Worm (Caenorhabditis elegans) whole organism, mixed stage, embryonic: ENCODE data around the gene pqn-15.
A peak's percentile ranks its signal among the peaks of the same experiment; 100 is the strongest.

Source experiments
- M03D4.4 ChIP-seq: sonication (generic microtip); optimal IDR thresholded peaks from 2 replicates; lab custom pipeline; 2017; ENCODE audit warnings: mild to moderate bottlenecking, missing genetic modification characterization, missing compliant biosample characterization
- bed-3 ChIP-seq: fragments of 200-800 bp; sonication (Bioruptor generic); optimal IDR thresholded peaks from 3 replicates; lab custom pipeline; 2018; ENCODE audit warnings: mild to moderate bottlenecking, missing genetic modification characterization, moderate library complexity, missing compliant biosample characterization
- blmp-1 ChIP-seq: fragments of 150-350 bp; optimal IDR thresholded peaks from 2 replicates; lab custom pipeline; 2014; ENCODE audit warnings: missing biosample characterization, missing genetic modification characterization
- ceh-39 ChIP-seq: fragments of 150-350 bp; optimal IDR thresholded peaks from 2 replicates; lab custom pipeline; 2014; ENCODE audit warnings: missing biosample characterization, missing genetic modification characterization
- ceh-43 ChIP-seq: fragments of 200-800 bp; sonication (Bioruptor generic); optimal IDR thresholded peaks from 2 replicates; lab custom pipeline; 2018; ENCODE audit warnings: mild to moderate bottlenecking, missing genetic modification characterization, moderate library complexity, missing compliant biosample characterization
- ceh-83 ChIP-seq: fragments of 200-800 bp; sonication (Bioruptor generic); optimal IDR thresholded peaks from 2 replicates; lab custom pipeline; 2018; ENCODE audit warnings: mild to moderate bottlenecking, missing genetic modification characterization, missing compliant biosample characterization
- ces-1 ChIP-seq: fragments of 150-350 bp; optimal IDR thresholded peaks from 2 replicates; lab custom pipeline; 2014; ENCODE audit warnings: missing biosample characterization, missing genetic modification reagents, missing genetic modification characterization
- cnd-1 ChIP-seq: fragments of 200-800 bp; sonication (Bioruptor generic); optimal IDR thresholded peaks from 2 replicates; lab custom pipeline; 2018; ENCODE audit warnings: mild to moderate bottlenecking, missing genetic modification characterization, missing compliant biosample characterization
- drap-1 ChIP-seq: fragments of 200-800 bp; sonication (Bioruptor generic); optimal IDR thresholded peaks from 3 replicates; lab custom pipeline; 2018; ENCODE audit warnings: mild to moderate bottlenecking, missing genetic modification characterization, missing compliant biosample characterization
- elt-1 ChIP-seq: sonication (generic microtip); optimal IDR thresholded peaks from 2 replicates; lab custom pipeline; 2017; ENCODE audit warnings: missing genetic modification characterization, mild to moderate bottlenecking, missing compliant biosample characterization, antibody characterized with exemption, moderate library complexity, borderline replicate concordance; ENCODE audit not compliant: insufficient read depth
- elt-3 ChIP-seq: fragments of 150-350 bp; optimal IDR thresholded peaks from 2 replicates; lab custom pipeline; 2014; ENCODE audit warnings: missing biosample characterization, missing genetic modification characterization
- flh-1 ChIP-seq: fragments of 200-800 bp; sonication (Bioruptor generic); optimal IDR thresholded peaks from 2 replicates; lab custom pipeline; 2018; ENCODE audit warnings: mild to moderate bottlenecking, missing genetic modification characterization, moderate library complexity, missing compliant biosample characterization
- ham-2 ChIP-seq: fragments of 200-800 bp; sonication (Bioruptor generic); optimal IDR thresholded peaks from 2 replicates; lab custom pipeline; 2018; ENCODE audit warnings: mild to moderate bottlenecking, missing genetic modification characterization, missing compliant biosample characterization
- hlh-1 ChIP-seq: fragments of 150-350 bp; optimal IDR thresholded peaks from 2 replicates; lab custom pipeline; 2014; ENCODE audit warnings: missing biosample characterization, missing genetic modification reagents, missing genetic modification characterization
- lin-13 ChIP-seq: fragments of 150-350 bp; optimal IDR thresholded peaks from 2 replicates; lab custom pipeline; 2014; ENCODE audit warnings: missing biosample characterization, missing genetic modification characterization
- lin-32 ChIP-seq: fragments of 200-800 bp; sonication (Bioruptor generic); optimal IDR thresholded peaks from 2 replicates; lab custom pipeline; 2018; ENCODE audit warnings: mild to moderate bottlenecking, missing genetic modification characterization, missing compliant biosample characterization
- lsy-2 ChIP-seq: fragments of 150-350 bp; optimal IDR thresholded peaks from 2 replicates; lab custom pipeline; 2014; ENCODE audit warnings: missing biosample characterization, missing genetic modification characterization
- mab-5 ChIP-seq: fragments of 150-350 bp; optimal IDR thresholded peaks from 2 replicates; lab custom pipeline; 2014; ENCODE audit warnings: missing biosample characterization, missing genetic modification characterization
- mep-1 ChIP-seq: fragments of 150-350 bp; optimal IDR thresholded peaks from 2 replicates; lab custom pipeline; 2017; ENCODE audit warnings: missing biosample characterization, missing genetic modification reagents, missing genetic modification characterization, inconsistent platforms
- mls-2 ChIP-seq: sonication (generic microtip); optimal IDR thresholded peaks from 2 replicates; lab custom pipeline; 2016; ENCODE audit warnings: mild to moderate bottlenecking, missing genetic modification characterization, moderate library complexity, missing compliant biosample characterization
- nhr-12 ChIP-seq: fragments of 150-350 bp; optimal IDR thresholded peaks from 2 replicates; lab custom pipeline; 2014; ENCODE audit warnings: missing biosample characterization, missing genetic modification characterization
- nhr-2 ChIP-seq: fragments of 150-350 bp; optimal IDR thresholded peaks from 2 replicates; lab custom pipeline; 2014; ENCODE audit warnings: missing biosample characterization, missing genetic modification characterization
- nhr-237 ChIP-seq: fragments of 150-350 bp; optimal IDR thresholded peaks from 2 replicates; lab custom pipeline; 2014; ENCODE audit warnings: missing biosample characterization, missing genetic modification characterization
- nhr-28 ChIP-seq: fragments of 150-350 bp; optimal IDR thresholded peaks from 2 replicates; lab custom pipeline; 2014; ENCODE audit warnings: missing biosample characterization, missing genetic modification characterization
- nhr-76 ChIP-seq: sonication (generic microtip); optimal IDR thresholded peaks from 2 replicates; lab custom pipeline; 2017; ENCODE audit warnings: missing biosample characterization, missing genetic modification characterization
- pha-4 ChIP-seq: fragments of 150-350 bp; optimal IDR thresholded peaks from 2 replicates; lab custom pipeline; 2018; ENCODE audit warnings: missing biosample characterization, missing genetic modification reagents, missing genetic modification characterization
- sem-2 ChIP-seq: fragments of 200-800 bp; sonication (Bioruptor generic); optimal IDR thresholded peaks from 2 replicates; lab custom pipeline; 2018; ENCODE audit warnings: mild to moderate bottlenecking, missing genetic modification characterization, missing compliant biosample characterization
- snpc-4 ChIP-seq: fragments of 150-350 bp; optimal IDR thresholded peaks from 2 replicates; lab custom pipeline; 2014; ENCODE audit warnings: missing biosample characterization, missing genetic modification characterization
- sptf-1 ChIP-seq: sonication (generic microtip); optimal IDR thresholded peaks from 2 replicates; lab custom pipeline; 2017; ENCODE audit warnings: mild to moderate bottlenecking, missing genetic modification characterization, moderate library complexity, missing compliant biosample characterization
- tbx-8 ChIP-seq: fragments of 200-800 bp; sonication (Bioruptor generic); optimal IDR thresholded peaks from 2 replicates; lab custom pipeline; 2018; ENCODE audit warnings: mild to moderate bottlenecking, missing genetic modification characterization, moderate library complexity, missing compliant biosample characterization
- unc-120 ChIP-seq: sonication (generic microtip); optimal IDR thresholded peaks from 2 replicates; lab custom pipeline; 2017; ENCODE audit warnings: missing genetic modification characterization, missing compliant biosample characterization; ENCODE audit not compliant: poor library complexity, severe bottlenecking
- unc-39 ChIP-seq: fragments of 150-350 bp; optimal IDR thresholded peaks from 2 replicates; lab custom pipeline; 2014; ENCODE audit warnings: missing biosample characterization, missing genetic modification characterization
- unc-62 ChIP-seq: fragments of 150-350 bp; optimal IDR thresholded peaks from 2 replicates; lab custom pipeline; 2014; ENCODE audit warnings: missing biosample characterization, missing genetic modification reagents, missing genetic modification characterization
- zip-8 ChIP-seq: fragments of 150-350 bp; optimal IDR thresholded peaks from 2 replicates; lab custom pipeline; 2014; ENCODE audit warnings: missing biosample characterization, missing genetic modification characterization
- ztf-11 ChIP-seq: fragments of 150-350 bp; optimal IDR thresholded peaks from 2 replicates; lab custom pipeline; 2014; ENCODE audit warnings: missing biosample characterization, missing genetic modification characterization

pqn-15 gene

DNA sequence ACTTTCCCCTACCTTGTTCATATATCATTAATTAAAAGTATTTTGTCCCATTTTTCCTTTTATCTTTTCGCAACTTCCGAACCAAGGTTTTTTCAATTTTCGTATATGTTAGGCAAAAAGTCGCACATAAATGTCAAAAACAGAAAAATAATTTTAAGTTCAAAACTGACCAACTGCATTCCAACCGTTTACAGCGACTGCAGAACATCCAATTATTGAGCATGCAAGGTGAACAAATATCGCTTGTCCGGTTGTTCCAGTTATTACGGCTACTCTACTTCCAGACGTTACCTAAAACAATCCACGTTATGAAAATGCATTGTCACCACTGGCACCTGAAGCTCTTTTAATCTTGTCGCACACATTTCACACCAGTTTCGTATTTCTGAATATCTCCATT is 33.1 kb downstream of the pqn-15 start, which contains the start of gene C52B9.10:
TSS of gene C52B9.10 (plus strand) at position 301 of the 400 bp plus-strand sequence.
- TF ChIP-seq pha-4 (tag; lab: Kevin White, UChicago) (no peak), ceh-83 (GFP tag; lab: Kevin White, UChicago) (no peak), hlh-1 (tag; lab: Kevin White, UChicago) (no peak), nhr-28 (tag; lab: Kevin White, UChicago) (no peak), sem-2 (GFP tag; lab: Kevin White, UChicago) (no peak), ham-2 (GFP tag; lab: Kevin White, UChicago) (no peak), snpc-4 (no peak), ztf-11 (tag; lab: Kevin White, UChicago) (no peak), lsy-2 (tag; lab: Kevin White, UChicago) (no peak), unc-62 (no peak), ceh-43 (GFP tag; lab: Kevin White, UChicago) (no peak)

- TF ChIP-seq sem-2 (GFP tag; lab: Kevin White, UChicago), result no peak
Observed at ce11 chrX:4268396-4268795, 38.4 kb downstream of the pqn-15 start.

ce11 chrX:4266178-4266931 is 40.4 kb downstream of the pqn-15 start:
- TF ChIP-seq ceh-83 (GFP tag; lab: Kevin White, UChicago), result no peak
- TF ChIP-seq sptf-1 (tag; lab: Kevin White, UChicago), result no peak
- TF ChIP-seq lsy-2 (tag; lab: Kevin White, UChicago), result no peak
- no peak for TF ChIP-seq nhr-12 (tag; lab: Kevin White, UChicago)
- TF ChIP-seq unc-62, result peak; percentile 75
- no peak for TF ChIP-seq mep-1
- no peak for TF ChIP-seq unc-120 (tag; lab: Kevin White, UChicago)
- TF ChIP-seq flh-1 (GFP tag; lab: Kevin White, UChicago), result no peak
- TF ChIP-seq lin-32 (GFP tag; lab: Kevin White, UChicago), result no peak
- no peak for TF ChIP-seq unc-39
- peak; percentile 72 for TF ChIP-seq mab-5 (tag; lab: Kevin White, UChicago)
- TF ChIP-seq cnd-1 (tag; lab: Kevin White, UChicago), result no peak
- TF ChIP-seq hlh-1 (tag; lab: Kevin White, UChicago), result peak; percentile 64
- no peak for TF ChIP-seq sem-2 (GFP tag; lab: Kevin White, UChicago)
- TF ChIP-seq elt-3 (tag; lab: Kevin White, UChicago), result no peak
- TF ChIP-seq nhr-28 (tag; lab: Kevin White, UChicago), result no peak
- TF ChIP-seq M03D4.4 (tag; lab: Kevin White, UChicago), result no peak
- TF ChIP-seq drap-1 (GFP tag; lab: Kevin White, UChicago), result no peak
- no peak for TF ChIP-seq bed-3 (GFP tag; lab: Kevin White, UChicago)
- no peak for TF ChIP-seq snpc-4
- TF ChIP-seq elt-1 (tag; lab: Kevin White, UChicago), result no peak
- TF ChIP-seq lin-13 (tag; lab: Kevin White, UChicago), result no peak
- TF ChIP-seq mls-2 (tag; lab: Kevin White, UChicago), result no peak
- no peak for TF ChIP-seq ceh-39 (tag; lab: Kevin White, UChicago)
- TF ChIP-seq nhr-237 (tag; lab: Kevin White, UChicago), result no peak
- TF ChIP-seq ham-2 (GFP tag; lab: Kevin White, UChicago), result no peak

ce11 chrX:4265283-4265907 is 41.4 kb downstream of the pqn-15 start, which contains the start of gene coel-1:
coel-1 (plus strand) TSS chrX:4265663.
- TF ChIP-seq cnd-1 (tag; lab: Kevin White, UChicago) (peak; percentile 8), hlh-1 (tag; lab: Kevin White, UChicago) (peak; percentile 72), mep-1 (no peak), unc-39 (no peak), sptf-1 (tag; lab: Kevin White, UChicago) (peak; percentile 31), nhr-12 (tag; lab: Kevin White, UChicago) (no peak), unc-62 (peak; percentile 67), ztf-11 (tag; lab: Kevin White, UChicago) (no peak), drap-1 (GFP tag; lab: Kevin White, UChicago) (peak; percentile 16), elt-3 (tag; lab: Kevin White, UChicago) (no peak), mab-5 (tag; lab: Kevin White, UChicago) (no peak), nhr-28 (tag; lab: Kevin White, UChicago) (no peak), bed-3 (GFP tag; lab: Kevin White, UChicago) (no peak), tbx-8 (GFP tag; lab: Kevin White, UChicago) (no peak), flh-1 (GFP tag; lab: Kevin White, UChicago) (no peak), ceh-83 (GFP tag; lab: Kevin White, UChicago) (no peak), nhr-76 (tag; lab: Kevin White, UChicago) (no peak), blmp-1 (tag; lab: Kevin White, UChicago) (peak; percentile 20), ces-1 (GFP tag; lab: Kevin White, UChicago) (peak; percentile 71), snpc-4 (no peak), ceh-43 (GFP tag; lab: Kevin White, UChicago) (no peak), zip-8 (tag; lab: Kevin White, UChicago) (no peak), nhr-2 (tag; lab: Kevin White, UChicago) (no peak), mls-2 (tag; lab: Kevin White, UChicago) (peak; percentile 28), sem-2 (GFP tag; lab: Kevin White, UChicago) (peak; percentile 3), lsy-2 (tag; lab: Kevin White, UChicago) (peak; percentile 36), elt-1 (tag; lab: Kevin White, UChicago) (no peak), nhr-237 (tag; lab: Kevin White, UChicago) (no peak), lin-32 (GFP tag; lab: Kevin White, UChicago) (no peak), ham-2 (GFP tag; lab: Kevin White, UChicago) (peak; percentile 86), lin-13 (tag; lab: Kevin White, UChicago) (no peak), ceh-39 (tag; lab: Kevin White, UChicago) (no peak), unc-120 (tag; lab: Kevin White, UChicago) (peak; percentile 65), pha-4 (tag; lab: Kevin White, UChicago) (no peak), M03D4.4 (tag; lab: Kevin White, UChicago) (no peak)
